Worm (Caenorhabditis elegans): ENCODE measurements around the gene C43H6.6.
A peak's percentile ranks its signal among the peaks of the same experiment; 100 is the strongest.

C43H6.6 gene

DNA sequence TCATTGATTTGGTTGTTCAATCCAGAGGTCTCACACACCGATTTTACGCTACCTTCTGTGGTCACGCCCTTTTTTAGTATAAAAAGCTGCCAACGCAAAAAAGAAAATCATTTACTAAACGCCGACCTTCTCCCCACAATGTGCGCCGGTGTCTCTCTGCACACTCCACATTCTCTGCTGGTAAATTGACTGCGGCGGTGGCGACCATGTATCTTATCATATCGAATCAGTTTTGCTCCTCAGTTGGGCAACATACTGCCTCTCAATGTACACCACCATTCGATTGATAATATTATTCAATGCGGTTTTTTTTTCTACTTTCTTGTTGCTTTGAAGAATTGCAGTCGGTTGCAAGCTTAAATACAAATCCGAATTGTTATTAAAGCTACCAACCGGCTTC, 22.9 kb upstream of the C43H6.6 start (continued):
- TF ChIP-seq ceh-82 (tag; optimal IDR thresholded peaks at IDR 0.05) (no peak), sup-37 (GFP tag; optimal IDR thresholded peaks at IDR 0.05) (no peak), unc-98 (GFP tag; IDR thresholded peaks at IDR 0.05) (no peak), ceh-8 (GFP tag; optimal IDR thresholded peaks at IDR 0.05) (no peak), lin-15B (tag; optimal IDR thresholded peaks at IDR 0.05) (no peak), snpc-4 (tag; optimal IDR thresholded peaks at IDR 0.05) (no peak), nhr-12 (tag; optimal IDR thresholded peaks at IDR 0.05) (no peak)

DNA sequence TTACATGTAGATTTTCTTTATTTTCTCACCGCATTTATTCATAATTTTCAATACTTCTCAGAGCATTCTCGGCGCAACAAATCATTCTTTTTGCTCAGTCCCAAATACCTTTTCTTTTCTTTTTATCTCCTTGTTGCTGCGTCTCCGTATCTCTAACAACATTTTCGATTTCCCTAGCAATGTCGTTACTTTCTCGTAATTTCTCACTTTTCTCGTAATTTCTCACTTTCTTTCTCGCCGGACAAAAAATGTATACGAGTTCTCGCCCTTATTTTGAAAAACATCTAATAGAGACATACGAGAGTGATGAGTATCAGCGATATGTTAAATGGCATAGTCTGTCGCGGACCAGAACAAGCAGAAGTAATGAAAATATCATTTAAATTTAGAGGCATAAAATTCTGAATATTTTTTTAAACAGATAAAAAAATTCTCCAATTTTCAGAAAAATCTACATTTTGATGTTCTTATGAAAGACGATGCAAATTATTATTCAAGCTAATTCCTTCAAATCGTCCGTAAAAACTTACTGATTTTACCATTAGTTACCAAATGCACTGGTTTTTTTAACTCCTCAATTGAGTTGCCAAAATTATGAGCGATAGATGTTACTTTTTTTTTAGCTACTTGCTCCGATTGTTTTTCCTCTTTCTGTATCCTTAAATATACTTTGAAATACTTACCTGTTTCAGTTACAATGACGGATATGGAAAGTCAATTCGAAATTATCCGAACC, 19.6 kb upstream of the C43H6.6 start, which contains the start of gene F47G3.3:
Gene F47G3.3, plus strand, starts transcription at position 686 of the 736 bp plus-strand sequence.
- no peak for TF ChIP-seq lin-14 (GFP tag; optimal IDR thresholded peaks at IDR 0.05)
- no peak for TF ChIP-seq hlh-17 (GFP tag; optimal IDR thresholded peaks at IDR 0.05; ENCODE audit: borderline replicate concordance)
- peak; percentile 95 for TF ChIP-seq blmp-1 (tag; optimal IDR thresholded peaks at IDR 0.05)

DNA sequence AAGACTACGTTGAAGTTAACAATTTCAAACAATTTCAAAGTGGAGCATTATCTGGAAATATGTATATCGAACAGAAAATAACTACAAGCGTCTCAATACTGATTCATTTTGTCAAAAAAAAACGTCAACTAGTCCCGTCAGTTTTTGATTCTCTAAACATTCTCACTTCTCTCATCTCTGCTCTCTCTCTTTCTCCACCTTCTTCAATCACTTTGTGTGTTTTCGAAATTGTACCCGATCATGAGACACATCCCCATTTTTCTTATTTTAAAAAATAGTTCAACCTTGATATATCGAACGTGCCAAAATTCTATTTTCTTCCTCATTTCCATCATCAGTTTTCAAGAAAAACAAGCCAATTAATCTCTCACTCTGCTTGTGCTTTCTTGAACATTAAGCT, 14.3 kb upstream of the C43H6.6 start:
- TF ChIP-seq pag-3 (tag; optimal IDR thresholded peaks at IDR 0.05; ENCODE audit: borderline replicate concordance, insufficient read depth), result peak; percentile 7
- no peak for TF ChIP-seq F16B12.6 (tag; optimal IDR thresholded peaks at IDR 0.05)
- no peak for TF ChIP-seq unc-30 (tag; optimal IDR thresholded peaks at IDR 0.05)
- TF ChIP-seq C04F5.9 (tag; optimal IDR thresholded peaks at IDR 0.05), result no peak
- TF ChIP-seq jun-1 (tag; optimal IDR thresholded peaks at IDR 0.05), result no peak
- TF ChIP-seq aha-1 (tag; optimal IDR thresholded peaks at IDR 0.05), result no peak
- no peak for TF ChIP-seq dsc-1 (tag; optimal IDR thresholded peaks at IDR 0.05)
- TF ChIP-seq nhr-19 (GFP tag; conservative IDR thresholded peaks at IDR 0.05), result no peak
- TF ChIP-seq elt-3 (tag; optimal IDR thresholded peaks at IDR 0.05), result no peak
- TF ChIP-seq hpl-2 (GFP tag; optimal IDR thresholded peaks at IDR 0.05), result no peak
- TF ChIP-seq efl-1 (optimal IDR thresholded peaks at IDR 0.05), result no peak
- TF ChIP-seq efl-1 (GFP tag; optimal IDR thresholded peaks at IDR 0.05 in 1 of 2), result peak in 1 of 2 experiments; percentile 88
- TF ChIP-seq ceh-63 (GFP tag; optimal IDR thresholded peaks at IDR 0.05), result no peak
- no peak for TF ChIP-seq nhr-76 (tag; optimal IDR thresholded peaks at IDR 0.05)
- TF ChIP-seq fkh-4 (tag; optimal IDR thresholded peaks at IDR 0.05; ENCODE audit: borderline replicate concordance), result no peak
- no peak for TF ChIP-seq nhr-237 (tag; optimal IDR thresholded peaks at IDR 0.05)
- TF ChIP-seq elt-2 (tag; optimal IDR thresholded peaks at IDR 0.05), result no peak
- no peak for TF ChIP-seq unc-130 (tag; optimal IDR thresholded peaks at IDR 0.05)
- TF ChIP-seq lin-39 (tag; optimal IDR thresholded peaks at IDR 0.05), result no peak
- no peak for TF ChIP-seq ceh-88 (GFP tag; IDR thresholded peaks at IDR 0.05)
- no peak for TF ChIP-seq Y116A8C.19 (tag; optimal IDR thresholded peaks at IDR 0.05; ENCODE audit: borderline replicate concordance)
- TF ChIP-seq C16A3.4 (tag; optimal IDR thresholded peaks at IDR 0.05), result no peak
- TF ChIP-seq efl-3 (GFP tag; optimal IDR thresholded peaks at IDR 0.05), result no peak
- no peak for TF ChIP-seq sptf-1 (tag; optimal IDR thresholded peaks at IDR 0.05)
- no peak for TF ChIP-seq pqm-1 (tag; optimal IDR thresholded peaks at IDR 0.05)
- no peak for TF ChIP-seq mep-1 (tag; optimal IDR thresholded peaks at IDR 0.05)
- no peak for TF ChIP-seq ztf-4 (tag; optimal IDR thresholded peaks at IDR 0.05)
- no peak for TF ChIP-seq zip-4 (GFP tag; optimal IDR thresholded peaks at IDR 0.05)
- TF ChIP-seq nhr-71 (tag; optimal IDR thresholded peaks at IDR 0.05), result peak; percentile 48
- TF ChIP-seq ztf-11 (tag; optimal IDR thresholded peaks at IDR 0.05), result no peak
- no peak for TF ChIP-seq swsn-7 (tag; optimal IDR thresholded peaks at IDR 0.05)
- TF ChIP-seq nhr-28 (tag; optimal IDR thresholded peaks at IDR 0.05), result no peak
- TF ChIP-seq unc-62 (GFP tag; optimal IDR thresholded peaks at IDR 0.05), result no peak
- no peak for TF ChIP-seq fos-1 (tag; optimal IDR thresholded peaks at IDR 0.05)
- TF ChIP-seq isw-1 (GFP tag; IDR thresholded peaks at IDR 0.05), result no peak
- peak; percentile 13 for TF ChIP-seq blmp-1 (tag; optimal IDR thresholded peaks at IDR 0.05)
- no peak for TF ChIP-seq tlp-1 (tag; optimal IDR thresholded peaks at IDR 0.05)
- no peak for TF ChIP-seq ets-5 (GFP tag; IDR thresholded peaks at IDR 0.05)
- TF ChIP-seq ces-1 (GFP tag; optimal IDR thresholded peaks at IDR 0.05), result no peak
- no peak for TF ChIP-seq fkh-10 (GFP tag; optimal IDR thresholded peaks at IDR 0.05)
- TF ChIP-seq lin-14 (GFP tag; optimal IDR thresholded peaks at IDR 0.05), result peak; percentile 68

Data from whole organism, L1 larva.